Fruit fly (Drosophila melanogaster): ENCODE measurements at regions not wholly inside any gene's neighbourhood (a gene's known extent, or its start where the extent isn't known, plus 50 kb on each side); places are given as distances from the start of the nearest gene placed in this dataset.

DNA sequence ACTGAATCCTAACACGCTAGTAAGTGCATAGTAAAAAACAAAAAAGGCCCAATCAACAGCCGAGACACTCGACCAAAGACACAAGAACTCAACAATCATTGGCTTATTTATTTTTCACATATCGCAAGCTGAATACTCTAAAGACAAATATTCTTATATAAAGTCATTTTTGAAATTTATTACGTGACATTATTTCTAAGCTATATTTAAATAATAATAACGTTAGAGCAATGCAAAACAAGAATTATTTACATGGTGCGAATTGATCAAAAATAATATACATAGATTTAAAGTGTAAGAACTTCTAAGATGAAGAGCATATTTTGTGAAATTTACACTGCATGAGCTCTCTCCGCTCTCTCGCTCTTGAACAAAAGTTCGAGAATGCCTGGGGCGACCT is 52.4 kb downstream of the CG17571 start:
- TF ChIP-seq Clk (GFP tag; optimal IDR thresholded peaks at IDR 0.05): no peak
- peak; percentile 24 for TF ChIP-seq CG14711 (tag; optimal IDR thresholded peaks at IDR 0.05)
- no peak for TF ChIP-seq pad (GFP tag; optimal IDR thresholded peaks at IDR 0.05)

Data from whole organism, adult.